Worm (Caenorhabditis elegans) whole organism, L2 larva: ENCODE measurements around the gene H41C03.3.

Experiments
- C34F6.9 ChIP-seq: fragments of 150-350 bp; optimal IDR thresholded peaks from 2 replicates; lab custom pipeline; 2014; ENCODE audit warnings: missing biosample characterization, missing genetic modification characterization
- R02D3.7 ChIP-seq: fragments of 150-350 bp; optimal IDR thresholded peaks from 2 replicates; lab custom pipeline; 2014; ENCODE audit warnings: missing biosample characterization, missing genetic modification characterization
- Y55F3AM.14 ChIP-seq: fragments of 200-800 bp; sonication (Bioruptor generic); optimal IDR thresholded peaks from 2 replicates; lab custom pipeline; 2018; ENCODE audit warnings: mild to moderate bottlenecking, missing genetic modification characterization, missing compliant biosample characterization
- ZK546.5 ChIP-seq: sonication (generic microtip); optimal IDR thresholded peaks from 2 replicates; lab custom pipeline; 2017; ENCODE audit warnings: missing biosample characterization, missing genetic modification characterization
- blmp-1 ChIP-seq: sonication (generic microtip); optimal IDR thresholded peaks from 2 replicates; lab custom pipeline; 2017; ENCODE audit warnings: missing genetic modification characterization, mild to moderate bottlenecking, missing compliant biosample characterization, antibody characterized with exemption, moderate library complexity; ENCODE audit not compliant: insufficient read depth
- ceh-16 ChIP-seq: fragments of 150-350 bp; optimal IDR thresholded peaks from 2 replicates; lab custom pipeline; 2014; ENCODE audit warnings: missing biosample characterization, missing genetic modification characterization
- elt-3 ChIP-seq: sonication (generic microtip); optimal IDR thresholded peaks from 2 replicates; lab custom pipeline; 2017; ENCODE audit warnings: missing biosample characterization, missing genetic modification characterization
- fos-1 ChIP-seq: fragments of 150-350 bp; optimal IDR thresholded peaks from 2 replicates; lab custom pipeline; 2014; ENCODE audit warnings: missing biosample characterization, missing genetic modification characterization
- lin-13 ChIP-seq: fragments of 150-350 bp; optimal IDR thresholded peaks from 2 replicates; lab custom pipeline; 2014; ENCODE audit warnings: missing biosample characterization, missing genetic modification reagents, missing genetic modification characterization
- lin-39 ChIP-seq: fragments of 150-350 bp; optimal IDR thresholded peaks from 2 replicates; lab custom pipeline; 2014; ENCODE audit warnings: missing biosample characterization, missing genetic modification reagents, missing genetic modification characterization
- lsy-2 ChIP-seq, 2 experiments: fragments of 150-350 bp in 1 of 2; sonication (generic microtip) in 1 of 2; optimal IDR thresholded peaks; 2 replicates each; lab custom pipeline; 2014 to 2017; ENCODE audit warnings: missing biosample characterization in 2 of 2, missing genetic modification characterization in 2 of 2
- mab-5 ChIP-seq: fragments of 150-350 bp; optimal IDR thresholded peaks from 2 replicates; lab custom pipeline; 2014; ENCODE audit warnings: missing biosample characterization, missing genetic modification characterization
- mbf-1 ChIP-seq: sonication (generic microtip); optimal IDR thresholded peaks from 2 replicates; lab custom pipeline; 2017; ENCODE audit warnings: missing biosample characterization, missing genetic modification characterization
- nhr-10 ChIP-seq: sonication (generic microtip); optimal IDR thresholded peaks from 2 replicates; lab custom pipeline; 2017; ENCODE audit warnings: missing biosample characterization, missing genetic modification characterization
- nhr-12 ChIP-seq: fragments of 150-350 bp; optimal IDR thresholded peaks from 2 replicates; lab custom pipeline; 2014; ENCODE audit warnings: missing biosample characterization, missing genetic modification characterization
- nhr-129 ChIP-seq: fragments of 150-350 bp; optimal IDR thresholded peaks from 2 replicates; lab custom pipeline; 2014; ENCODE audit warnings: missing biosample characterization, missing genetic modification characterization
- nhr-21 ChIP-seq: fragments of 150-350 bp; optimal IDR thresholded peaks from 2 replicates; lab custom pipeline; 2014; ENCODE audit warnings: missing biosample characterization, missing genetic modification characterization
- nhr-23 ChIP-seq: fragments of 150-350 bp; optimal IDR thresholded peaks from 2 replicates; lab custom pipeline; 2014; ENCODE audit warnings: missing biosample characterization, missing genetic modification reagents, missing genetic modification characterization
- nhr-237 ChIP-seq: fragments of 150-350 bp; optimal IDR thresholded peaks from 2 replicates; lab custom pipeline; 2014; ENCODE audit warnings: missing biosample characterization, missing genetic modification characterization
- nhr-25 ChIP-seq: fragments of 150-350 bp; sonication (generic microtip); optimal IDR thresholded peaks from 3 replicates; lab custom pipeline; 2014; ENCODE audit warnings: missing biosample characterization, missing genetic modification characterization
- peb-1 ChIP-seq: fragments of 150-350 bp; optimal IDR thresholded peaks from 2 replicates; lab custom pipeline; 2014; ENCODE audit warnings: missing biosample characterization, missing genetic modification characterization
- sem-4 ChIP-seq: fragments of 150-350 bp; optimal IDR thresholded peaks from 2 replicates; lab custom pipeline; 2014; ENCODE audit warnings: missing biosample characterization, missing genetic modification reagents, missing genetic modification characterization
- skn-1 ChIP-seq: sonication (generic microtip); optimal IDR thresholded peaks from 2 replicates; lab custom pipeline; 2017; ENCODE audit warnings: missing biosample characterization, missing genetic modification characterization
- sma-3 ChIP-seq: sonication (generic microtip); optimal IDR thresholded peaks from 2 replicates; lab custom pipeline; 2016; ENCODE audit warnings: missing genetic modification reagents, missing genetic modification characterization, missing compliant biosample characterization
- sma-9 ChIP-seq, 2 experiments: fragments of 150-350 bp in 1 of 2; sonication (generic microtip) in 1 of 2; optimal IDR thresholded peaks; 2 replicates each; lab custom pipeline; 2014 to 2016; ENCODE audit warnings: missing genetic modification characterization in 2 of 2, mild to moderate bottlenecking in 1 of 2, missing biosample characterization in 1 of 2, missing compliant biosample characterization in 1 of 2, missing genetic modification reagents in 1 of 2, moderate library complexity in 1 of 2
- snpc-4 ChIP-seq: fragments of 150-350 bp; optimal IDR thresholded peaks from 2 replicates; lab custom pipeline; 2014; ENCODE audit warnings: missing biosample characterization, missing genetic modification characterization
- unc-39 ChIP-seq: fragments of 150-350 bp; optimal IDR thresholded peaks from 2 replicates; lab custom pipeline; 2014; ENCODE audit warnings: missing biosample characterization, missing genetic modification characterization
- unc-62 ChIP-seq: fragments of 150-350 bp; optimal IDR thresholded peaks from 2 replicates; lab custom pipeline; 2014; ENCODE audit warnings: missing biosample characterization, missing genetic modification reagents, missing genetic modification characterization
- zag-1 ChIP-seq: fragments of 150-350 bp; optimal IDR thresholded peaks from 2 replicates; lab custom pipeline; 2014; ENCODE audit warnings: missing biosample characterization, missing genetic modification characterization
- ztf-1 ChIP-seq: fragments of 200-800 bp; sonication (Bioruptor generic); conservative IDR thresholded peaks from 2 replicates; pipeline ENCODE4 v1.3.6; 2022; ENCODE audit warnings: missing genetic modification characterization, missing compliant biosample characterization
- ztf-11 ChIP-seq: sonication (generic microtip); optimal IDR thresholded peaks from 2 replicates; lab custom pipeline; 2017; ENCODE audit warnings: missing biosample characterization, missing genetic modification characterization
- ztf-4 ChIP-seq: fragments of 150-350 bp; optimal IDR thresholded peaks from 2 replicates; lab custom pipeline; 2014; ENCODE audit warnings: missing biosample characterization, missing genetic modification characterization

The H41C03.3 gene

ce11 chrII:5845441-5845840 is at the start of gene H41C03.3, which contains the start of gene ZK1248.17:
H41C03.3 (plus strand) TSS chrII:5845777.
ZK1248.17 (minus strand) TSS chrII:5845541.
- TF ChIP-seq ztf-11 (tag; lab: Kevin White, UChicago) (no peak), nhr-25 (tag; lab: Kevin White, UChicago) (no peak), lin-13 (GFP tag; lab: Kevin White, UChicago) (no peak), blmp-1 (tag; lab: Kevin White, UChicago) (no peak), elt-3 (tag; lab: Kevin White, UChicago) (no peak), ceh-16 (no peak), nhr-23 (tag; lab: Kevin White, UChicago) (no peak), nhr-12 (no peak), peb-1 (tag; lab: Kevin White, UChicago) (no peak), skn-1 (tag; lab: Kevin White, UChicago) (no peak), Y55F3AM.14 (GFP tag; lab: Kevin White, UChicago) (no peak), snpc-4 (no peak), sem-4 (tag; lab: Kevin White, UChicago) (no peak), mab-5 (tag; lab: Kevin White, UChicago) (no peak), sma-9 (GFP tag; optimal IDR thresholded peaks at IDR 0.05; lab: Kevin White, UChicago) (no peak), sma-9 (tag; optimal IDR thresholded peaks at IDR 0.05; lab: Kevin White, UChicago) (no peak)

ce11 chrII:5797348-5797977 is 48.1 kb upstream of the H41C03.3 start, which contains the start of the genes msp-63 and msp-142:
msp-63 (minus strand) TSS chrII:5797448.
msp-142 (plus strand) TSS chrII:5797927.
- TF ChIP-seq blmp-1 (tag; lab: Kevin White, UChicago), result no peak
- no peak for TF ChIP-seq ZK546.5
- no peak for TF ChIP-seq ztf-4
- no peak for TF ChIP-seq mab-5 (tag; lab: Kevin White, UChicago)
- no peak for TF ChIP-seq mbf-1 (tag; lab: Kevin White, UChicago)
- TF ChIP-seq snpc-4, result no peak
- no peak for TF ChIP-seq unc-62 (GFP tag; lab: Kevin White, UChicago)
- TF ChIP-seq nhr-23 (tag; lab: Kevin White, UChicago), result no peak
- TF ChIP-seq nhr-129, result no peak
- no peak for TF ChIP-seq C34F6.9 (tag; lab: Kevin White, UChicago)
- no peak for TF ChIP-seq unc-39
- TF ChIP-seq ceh-16, result no peak
- no peak for TF ChIP-seq peb-1 (tag; lab: Kevin White, UChicago)
- TF ChIP-seq lin-39 (tag; lab: Kevin White, UChicago), result no peak
- no peak for TF ChIP-seq lsy-2 (tag; optimal IDR thresholded peaks at IDR 0.05; lab: Kevin White, UChicago)
- TF ChIP-seq R02D3.7 (tag; lab: Kevin White, UChicago), result no peak
- TF ChIP-seq elt-3 (tag; lab: Kevin White, UChicago), result no peak
- TF ChIP-seq, all 48 proteins: peak for 0

ce11 chrII:5799553-5799952 is 46.0 kb upstream of the H41C03.3 start, which contains the start of gene K05F1.8:
K05F1.8 (minus strand) TSS chrII:5799653.
- no peak for TF ChIP-seq fos-1 (tag; lab: Kevin White, UChicago)
- TF ChIP-seq unc-62 (GFP tag; lab: Kevin White, UChicago), result no peak
- no peak for TF ChIP-seq nhr-10
- TF ChIP-seq peb-1 (tag; lab: Kevin White, UChicago), result no peak
- TF ChIP-seq blmp-1 (tag; lab: Kevin White, UChicago), result no peak
- TF ChIP-seq sma-3 (GFP tag; lab: Kevin White, UChicago), result no peak
- TF ChIP-seq zag-1 (tag; lab: Kevin White, UChicago), result no peak
- TF ChIP-seq elt-3 (tag; lab: Kevin White, UChicago), result no peak
- TF ChIP-seq nhr-21 (tag; lab: Kevin White, UChicago), result no peak
- no peak for TF ChIP-seq skn-1 (tag; lab: Kevin White, UChicago)
- TF ChIP-seq, all 48 proteins: peak for 0

ce11 chrII:5801075-5801474 is 44.5 kb upstream of the H41C03.3 start, which contains the start of the genes K05F1.9 and K05F1.1:
K05F1.9 (minus strand) TSS chrII:5801175.
K05F1.1 (plus strand) TSS chrII:5801382.
- no peak for TF ChIP-seq nhr-237 (tag; lab: Kevin White, UChicago)
- TF ChIP-seq ztf-1 (GFP tag; lab: Robert Waterston, UW), result no peak
- no peak for TF ChIP-seq nhr-21 (tag; lab: Kevin White, UChicago)
- no peak for TF ChIP-seq mab-5 (tag; lab: Kevin White, UChicago)
- no peak for TF ChIP-seq elt-3 (tag; lab: Kevin White, UChicago)
- no peak for TF ChIP-seq nhr-12
- TF ChIP-seq mbf-1 (tag; lab: Kevin White, UChicago), result no peak
